Worm (Caenorhabditis elegans): ENCODE results near the gene xbx-9.
A peak's percentile ranks its signal among the peaks of the same experiment; 100 is the strongest.

xbx-9 gene

DNA sequence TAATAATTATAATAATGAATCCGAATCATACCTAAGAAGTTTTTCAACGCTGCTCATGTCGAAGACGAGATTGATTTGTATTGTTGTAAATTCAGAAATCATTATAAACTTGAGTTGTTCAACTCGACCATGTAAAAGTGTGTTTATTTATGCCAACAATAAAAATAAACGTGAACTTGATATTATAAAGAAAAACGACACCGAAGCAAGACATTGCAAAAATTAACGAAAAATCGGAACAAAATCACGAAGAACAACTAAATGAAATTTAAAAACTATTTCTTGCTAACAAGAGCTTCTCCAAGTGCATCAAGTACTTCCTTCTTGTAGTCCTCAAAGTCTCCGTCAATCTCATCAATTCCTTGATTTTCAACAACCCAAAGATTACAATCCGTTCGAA is 26.9 kb downstream of the xbx-9 start, which contains the start of gene F18E2.15:
F18E2.15 (minus strand) TSS at position 101 of the 400 bp plus-strand sequence.
- no peak for TF ChIP-seq dpl-1 (GFP tag; optimal IDR thresholded peaks at IDR 0.05)
- no peak for TF ChIP-seq tbx-9 (tag; optimal IDR thresholded peaks at IDR 0.05; ENCODE audit: borderline replicate concordance)
- no peak for TF ChIP-seq pbrm-1 (GFP tag; IDR thresholded peaks at IDR 0.05)
- TF ChIP-seq F22D6.2 (tag; optimal IDR thresholded peaks at IDR 0.05) = no peak
- TF ChIP-seq dox-1 (GFP tag; IDR thresholded peaks at IDR 0.05) = no peak
- TF ChIP-seq T07F8.4 (tag; optimal IDR thresholded peaks at IDR 0.05) = no peak
- TF ChIP-seq lin-54 (GFP tag; optimal IDR thresholded peaks at IDR 0.05) = no peak
- no peak for TF ChIP-seq sdz-38 (tag; optimal IDR thresholded peaks at IDR 0.05)

DNA sequence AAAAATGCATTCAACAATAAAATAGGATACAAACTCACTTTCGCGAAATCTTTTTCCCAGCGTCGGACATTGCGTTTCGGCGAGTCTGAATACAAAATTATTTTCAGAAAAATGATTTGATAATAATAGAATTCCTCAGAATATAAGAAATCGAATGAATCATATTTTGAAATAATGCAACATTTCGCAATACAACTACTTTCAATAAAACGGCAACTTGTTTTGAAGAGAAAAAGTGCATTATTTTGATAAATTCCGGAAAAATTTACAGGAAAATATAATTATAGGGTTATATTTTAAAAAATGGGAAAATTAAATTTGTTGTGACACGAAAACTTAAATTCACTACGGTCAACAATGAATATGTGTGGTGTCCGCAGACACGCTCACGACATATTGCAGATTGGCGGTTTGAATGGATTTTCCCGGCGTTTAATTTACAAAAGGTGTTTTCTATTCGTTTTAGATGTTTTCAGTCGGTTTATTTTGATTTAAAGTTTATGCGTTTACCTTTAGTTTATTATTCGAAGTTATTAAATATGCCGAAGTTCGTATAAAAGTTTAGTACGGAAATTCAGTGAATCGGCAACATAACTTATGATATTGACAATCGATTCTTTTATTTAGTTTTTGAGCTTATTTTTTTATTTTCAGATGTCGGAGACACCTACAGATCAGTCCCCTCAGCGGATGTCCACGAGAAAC is 29.4 kb downstream of the xbx-9 start, which contains the start of the genes abcf-1 and scc-3:
abcf-1 (minus strand) TSS at position 85 of the 705 bp plus-strand sequence.
scc-3 (plus strand) TSS at position 655 of the 705 bp plus-strand sequence.
- TF ChIP-seq snpc-4 (GFP tag; optimal IDR thresholded peaks at IDR 0.05) (no peak), snpc-4 (tag; optimal IDR thresholded peaks at IDR 0.05) (peak in 1 of 4 experiments; percentile 43), bed-2 (GFP tag; IDR thresholded peaks at IDR 0.05) (no peak), him-1 (tag; optimal IDR thresholded peaks at IDR 0.05) (no peak), F33H1.4 (GFP tag; IDR thresholded peaks at IDR 0.05) (peak; percentile 48), lin-40 (tag; optimal IDR thresholded peaks at IDR 0.05) (no peak), attf-3 (GFP tag; conservative IDR thresholded peaks at IDR 0.05) (peak; percentile 64), dpl-1 (GFP tag; optimal IDR thresholded peaks at IDR 0.05) (peak; percentile 51), ceh-91 (GFP tag; IDR thresholded peaks at IDR 0.05) (peak; percentile 61), Y67H2A.10 (GFP tag; conservative IDR thresholded peaks at IDR 0.05) (no peak), snpc-1.3 (tag; optimal IDR thresholded peaks at IDR 0.05; ENCODE audit: insufficient read depth) (peak; percentile 71), B0019.2 (GFP tag; conservative IDR thresholded peaks at IDR 0.05) (no peak), D2030.7 (GFP tag; IDR thresholded peaks at IDR 0.05) (0 out of 2 replicates have a peak, but pooled peaks have one; percentile 35), madf-8 (GFP tag; conservative IDR thresholded peaks at IDR 0.05) (peak; percentile 60), pbrm-1 (GFP tag; IDR thresholded peaks at IDR 0.05) (no peak), bed-1 (GFP tag; IDR thresholded peaks at IDR 0.05) (no peak), snpc-3.4 (tag; optimal IDR thresholded peaks at IDR 0.05) (peak; percentile 42), lin-54 (GFP tag; optimal IDR thresholded peaks at IDR 0.05) (peak; percentile 35), B0336.3 (GFP tag; IDR thresholded peaks at IDR 0.05) (no peak), madf-6 (GFP tag; IDR thresholded peaks at IDR 0.05) (peak; percentile 81; the same call in 1 of the 2 replicates), snpc-1.1 (tag; optimal IDR thresholded peaks at IDR 0.05; ENCODE audit: insufficient read depth) (peak; percentile 39), dox-1 (GFP tag; IDR thresholded peaks at IDR 0.05) (0 out of 2 replicates have a peak, but pooled peaks have one; percentile 14), lsy-27 (tag; optimal IDR thresholded peaks at IDR 0.05; ENCODE audit: borderline replicate concordance, insufficient read depth) (no peak), xnd-1 (tag; optimal IDR thresholded peaks at IDR 0.05) (peak; percentile 10), tbp1 (GFP tag; optimal IDR thresholded peaks at IDR 0.05) (peak; percentile 15), hlh-12 (tag; optimal IDR thresholded peaks at IDR 0.05) (no peak), K12H6.12 (tag; optimal IDR thresholded peaks at IDR 0.05) (no peak), nhr-27 (tag; optimal IDR thresholded peaks at IDR 0.05) (no peak), efl-1 (GFP tag; optimal IDR thresholded peaks at IDR 0.05) (peak; percentile 91), rec-8 (tag; optimal IDR thresholded peaks at IDR 0.05) (no peak), rcor-1 (GFP tag; IDR thresholded peaks at IDR 0.05) (no peak), egl-18 (GFP tag; IDR thresholded peaks at IDR 0.05) (no peak), lsl-1 (GFP tag; optimal IDR thresholded peaks at IDR 0.05) (peak; percentile 77), aptf-2 (GFP tag; conservative IDR thresholded peaks at IDR 0.05) (no peak), F23B12.7 (tag; optimal IDR thresholded peaks at IDR 0.05; ENCODE audit: insufficient read depth) (peak; percentile 25), cebp-1 (GFP tag; IDR thresholded peaks at IDR 0.05) (no peak), cebp-1 (tag; optimal IDR thresholded peaks at IDR 0.05) (peak; percentile 80), lag-1 (GFP tag; IDR thresholded peaks at IDR 0.05) (no peak), die-1 (tag; optimal IDR thresholded peaks at IDR 0.05) (no peak)

All from whole organism, young adult.